Worm (Caenorhabditis elegans): ENCODE data around the gene T28F12.1.
"Not testable (repeated sequence)": the region's sequence is repeated elsewhere in the genome, so short reads cannot be mapped to it uniquely, and the experiment has no call there.

The T28F12.1 gene

ce11 chrV:4512733-4513132, at the start of gene T28F12.1:
Gene T28F12.1 (plus strand): TSS chrV:4513033.
- TF ChIP-seq aly-2 (tag; optimal IDR thresholded peaks at IDR 0.05): no peak
- TF ChIP-seq unc-62 (GFP tag; optimal IDR thresholded peaks at IDR 0.05 in 1 of 2): peak in 1 of 2 experiments; percentile 48
- no peak for TF ChIP-seq unc-62 (tag; optimal IDR thresholded peaks at IDR 0.05)

- TF ChIP-seq php-3 (GFP tag; IDR thresholded peaks at IDR 0.05): no peak
- TF ChIP-seq D1046.2 (GFP tag; IDR thresholded peaks at IDR 0.05): no peak
- TF ChIP-seq lin-15B (tag; optimal IDR thresholded peaks at IDR 0.05): no peak
- no peak for TF ChIP-seq duxl-1 (tag; optimal IDR thresholded peaks at IDR 0.05; ENCODE audit: poor library complexity)
- TF ChIP-seq hlh-30 (tag; optimal IDR thresholded peaks at IDR 0.05; ENCODE audit: insufficient read depth): no peak
- no peak for TF ChIP-seq hlh-11 (tag; optimal IDR thresholded peaks at IDR 0.05)
- no peak for TF ChIP-seq lin-38 (GFP tag; IDR thresholded peaks at IDR 0.05)
- TF ChIP-seq Y5F2A.4 (GFP tag; optimal IDR thresholded peaks at IDR 0.05): no peak
- no peak for TF ChIP-seq zfp-3 (GFP tag; conservative IDR thresholded peaks at IDR 0.05)
- no peak for TF ChIP-seq hmg-1.1 (GFP tag; IDR thresholded peaks at IDR 0.05)
Observed at ce11 chrV:4471065-4471464, 41.8 kb upstream of the T28F12.1 start, which contains the start of gene T08H10.3. Gene T08H10.3 (plus strand): TSS chrV:4471365.

- TF ChIP-seq lin-29 (GFP tag; IDR thresholded peaks at IDR 0.05); gei-8 (GFP tag; optimal IDR thresholded peaks at IDR 0.05); snpc-1.2 (GFP tag; IDR thresholded peaks at IDR 0.05): not testable (repeated sequence)
Observed at ce11 chrV:4474543-4474942, 38.3 kb upstream of the T28F12.1 start, which contains the start of gene str-35. Gene str-35 (plus strand): TSS chrV:4474843.

ce11 chrV:4481823-4482222, 31.0 kb upstream of the T28F12.1 start:
- no peak for TF ChIP-seq nhr-28 (tag; optimal IDR thresholded peaks at IDR 0.05)
- peak; percentile 86 for TF ChIP-seq aha-1 (tag)
- TF ChIP-seq ces-1 (GFP tag; optimal IDR thresholded peaks at IDR 0.05): no peak
- no peak for TF ChIP-seq nhr-41 (GFP tag; IDR thresholded peaks at IDR 0.05)

- no peak for TF ChIP-seq ctbp-1 (GFP tag; IDR thresholded peaks at IDR 0.05)
- peak; percentile 76 for TF ChIP-seq nhr-28 (tag; optimal IDR thresholded peaks at IDR 0.05)
- no peak for TF ChIP-seq skn-1 (tag; optimal IDR thresholded peaks at IDR 0.05)
- TF ChIP-seq vab-7 (GFP tag; IDR thresholded peaks at IDR 0.05): no peak
- no peak for TF ChIP-seq lin-38 (GFP tag; IDR thresholded peaks at IDR 0.05)
- no peak for TF ChIP-seq nhr-25 (tag; optimal IDR thresholded peaks at IDR 0.05; ENCODE audit: borderline replicate concordance, insufficient read depth)
- TF ChIP-seq ces-1 (GFP tag; optimal IDR thresholded peaks at IDR 0.05): no peak
- peak in 1 of 2 experiments; percentile 99 for TF ChIP-seq unc-62 (GFP tag; optimal IDR thresholded peaks at IDR 0.05 in 1 of 2)
- no peak for TF ChIP-seq unc-62 (tag; optimal IDR thresholded peaks at IDR 0.05)
- no peak for TF ChIP-seq nhr-11 (tag; optimal IDR thresholded peaks at IDR 0.05)
- TF ChIP-seq zip-2 (tag; optimal IDR thresholded peaks at IDR 0.05): no peak
- no peak for TF ChIP-seq D1046.2 (GFP tag; IDR thresholded peaks at IDR 0.05)
- TF ChIP-seq unc-39 (tag; optimal IDR thresholded peaks at IDR 0.05): no peak
- no peak for TF ChIP-seq egl-43 (GFP tag; IDR thresholded peaks at IDR 0.05)
- no peak for TF ChIP-seq ceh-82 (tag; optimal IDR thresholded peaks at IDR 0.05)
- TF ChIP-seq nhr-237 (tag; optimal IDR thresholded peaks at IDR 0.05): peak; percentile 3
- no peak for TF ChIP-seq lin-29 (GFP tag; IDR thresholded peaks at IDR 0.05)
- no peak for TF ChIP-seq nhr-77 (tag; optimal IDR thresholded peaks at IDR 0.05)
- TF ChIP-seq mdt-29 (GFP tag; IDR thresholded peaks at IDR 0.05): no peak
- TF ChIP-seq R02D3.7 (tag; optimal IDR thresholded peaks at IDR 0.05): no peak
- TF ChIP-seq ZK337.2 (GFP tag; IDR thresholded peaks at IDR 0.05): no peak
- TF ChIP-seq mxl-2 (GFP tag; conservative IDR thresholded peaks at IDR 0.05): no peak
- peak; percentile 68 for TF ChIP-seq dmd-6 (GFP tag; IDR thresholded peaks at IDR 0.05)
- TF ChIP-seq ZK546.5 (tag; optimal IDR thresholded peaks at IDR 0.05): no peak
- no peak for TF ChIP-seq hmg-1.1 (GFP tag; IDR thresholded peaks at IDR 0.05)
- no peak for TF ChIP-seq F37D6.2 (tag; optimal IDR thresholded peaks at IDR 0.05)
- peak; percentile 86 for TF ChIP-seq hlh-11 (tag; optimal IDR thresholded peaks at IDR 0.05)
- TF ChIP-seq madf-9 (GFP tag; conservative IDR thresholded peaks at IDR 0.05): no peak
- 0 out of 2 replicates have a peak, but pooled peaks have one; percentile 25 for TF ChIP-seq daf-19 (GFP tag; conservative IDR thresholded peaks at IDR 0.05)
- no peak for TF ChIP-seq pha-4 (GFP tag; IDR thresholded peaks at IDR 0.05)
- no peak for TF ChIP-seq pha-4 (tag; optimal IDR thresholded peaks at IDR 0.05)
- peak in 1 of 2 experiments; percentile 43 for TF ChIP-seq mdl-1 (tag; optimal IDR thresholded peaks at IDR 0.05)
Observed at ce11 chrV:4483049-4483507, 29.8 kb upstream of the T28F12.1 start, which contains the start of gene exc-15. Gene exc-15 (plus strand): TSS chrV:4483459.
